Worm (Caenorhabditis elegans) whole organism, L2 larva: ENCODE measurements around the gene Y43F8B.1.

Experiments used
- aly-2 ChIP-seq: fragments of 150-350 bp; optimal IDR thresholded peaks from 2 replicates; lab custom pipeline; 2014; ENCODE audit warnings: missing biosample characterization, missing genetic modification characterization
- elt-1 ChIP-seq: fragments of 150-350 bp; optimal IDR thresholded peaks from 2 replicates; lab custom pipeline; 2014; ENCODE audit warnings: missing biosample characterization, missing genetic modification characterization
- elt-3 ChIP-seq: sonication (generic microtip); optimal IDR thresholded peaks from 2 replicates; lab custom pipeline; 2017; ENCODE audit warnings: missing biosample characterization, missing genetic modification characterization
- gmeb-1 ChIP-seq: fragments of 150-350 bp; optimal IDR thresholded peaks from 2 replicates; lab custom pipeline; 2014; ENCODE audit warnings: missing biosample characterization, missing genetic modification characterization
- lsy-2 ChIP-seq, 2 experiments: fragments of 150-350 bp in 1 of 2; sonication (generic microtip) in 1 of 2; optimal IDR thresholded peaks; 2 replicates each; lab custom pipeline; 2014 to 2017; ENCODE audit warnings: missing biosample characterization in 2 of 2, missing genetic modification characterization in 2 of 2
- mab-5 ChIP-seq: fragments of 150-350 bp; optimal IDR thresholded peaks from 2 replicates; lab custom pipeline; 2014; ENCODE audit warnings: missing biosample characterization, missing genetic modification characterization
- nhr-129 ChIP-seq: fragments of 150-350 bp; optimal IDR thresholded peaks from 2 replicates; lab custom pipeline; 2014; ENCODE audit warnings: missing biosample characterization, missing genetic modification characterization
- nhr-25 ChIP-seq: fragments of 150-350 bp; sonication (generic microtip); optimal IDR thresholded peaks from 3 replicates; lab custom pipeline; 2014; ENCODE audit warnings: missing biosample characterization, missing genetic modification characterization
- skn-1 ChIP-seq: sonication (generic microtip); optimal IDR thresholded peaks from 2 replicates; lab custom pipeline; 2017; ENCODE audit warnings: missing biosample characterization, missing genetic modification characterization
- snpc-4 ChIP-seq: fragments of 150-350 bp; optimal IDR thresholded peaks from 2 replicates; lab custom pipeline; 2014; ENCODE audit warnings: missing biosample characterization, missing genetic modification characterization
- unc-39 ChIP-seq: fragments of 150-350 bp; optimal IDR thresholded peaks from 2 replicates; lab custom pipeline; 2014; ENCODE audit warnings: missing biosample characterization, missing genetic modification characterization
- unc-62 ChIP-seq: fragments of 150-350 bp; optimal IDR thresholded peaks from 2 replicates; lab custom pipeline; 2014; ENCODE audit warnings: missing biosample characterization, missing genetic modification reagents, missing genetic modification characterization
- ztf-11 ChIP-seq: sonication (generic microtip); optimal IDR thresholded peaks from 2 replicates; lab custom pipeline; 2017; ENCODE audit warnings: missing biosample characterization, missing genetic modification characterization
- ztf-4 ChIP-seq: fragments of 150-350 bp; optimal IDR thresholded peaks from 2 replicates; lab custom pipeline; 2014; ENCODE audit warnings: missing biosample characterization, missing genetic modification characterization

DNA sequence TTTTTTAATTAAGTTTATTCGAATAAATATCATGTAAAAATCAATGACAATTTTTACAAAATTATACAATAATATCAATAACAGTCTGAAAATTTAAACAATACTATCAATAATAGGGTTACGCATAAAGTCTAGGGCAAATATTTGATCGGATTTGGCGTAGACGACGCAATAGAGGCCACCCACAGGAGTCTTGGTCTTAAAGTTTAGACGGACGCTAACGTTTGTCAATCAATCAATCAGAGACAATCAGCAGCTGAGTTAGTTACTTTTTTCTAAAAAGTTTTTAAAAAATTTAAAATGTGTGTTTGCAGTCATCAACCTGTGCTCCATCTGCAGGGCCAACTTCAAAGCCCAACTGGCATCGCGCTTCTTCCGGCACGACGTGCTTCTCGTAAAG, 54.7 kb downstream of the Y43F8B.1 start, which contains the start of gene Y43F8B.29:
- TF ChIP-seq gmeb-1 (tag; lab: Kevin White, UChicago) (no peak), elt-1 (tag; lab: Kevin White, UChicago) (no peak), aly-2 (tag; lab: Kevin White, UChicago) (no peak), unc-39 (no peak), ztf-4 (tag; lab: Kevin White, UChicago) (no peak), ztf-11 (tag; lab: Kevin White, UChicago) (no peak), mab-5 (tag; lab: Kevin White, UChicago) (no peak), elt-3 (no peak), unc-62 (GFP tag; lab: Kevin White, UChicago) (no peak), nhr-25 (tag; lab: Kevin White, UChicago) (no peak), nhr-129 (tag; lab: Kevin White, UChicago) (no peak), snpc-4 (tag; lab: Kevin White, UChicago) (no peak), lsy-2 (tag; optimal IDR thresholded peaks at IDR 0.05; lab: Kevin White, UChicago) (no peak), skn-1 (tag; lab: Kevin White, UChicago) (no peak)
